Fruit fly (Drosophila melanogaster): ENCODE data around the gene Efa6.

dm6 chr3R:22632980-22633379 is 45.4 kb downstream of the Efa6 start:
- TF ChIP-seq EcR (GFP tag; optimal IDR thresholded peaks at IDR 0.05): no peak
- TF ChIP-seq Ets98B (GFP tag; IDR thresholded peaks at IDR 0.05): no peak

Measured in whole organism, pupa.